Worm (Caenorhabditis elegans): ENCODE data around the gene Y66C5A.1.

The Y66C5A.1 gene

DNA sequence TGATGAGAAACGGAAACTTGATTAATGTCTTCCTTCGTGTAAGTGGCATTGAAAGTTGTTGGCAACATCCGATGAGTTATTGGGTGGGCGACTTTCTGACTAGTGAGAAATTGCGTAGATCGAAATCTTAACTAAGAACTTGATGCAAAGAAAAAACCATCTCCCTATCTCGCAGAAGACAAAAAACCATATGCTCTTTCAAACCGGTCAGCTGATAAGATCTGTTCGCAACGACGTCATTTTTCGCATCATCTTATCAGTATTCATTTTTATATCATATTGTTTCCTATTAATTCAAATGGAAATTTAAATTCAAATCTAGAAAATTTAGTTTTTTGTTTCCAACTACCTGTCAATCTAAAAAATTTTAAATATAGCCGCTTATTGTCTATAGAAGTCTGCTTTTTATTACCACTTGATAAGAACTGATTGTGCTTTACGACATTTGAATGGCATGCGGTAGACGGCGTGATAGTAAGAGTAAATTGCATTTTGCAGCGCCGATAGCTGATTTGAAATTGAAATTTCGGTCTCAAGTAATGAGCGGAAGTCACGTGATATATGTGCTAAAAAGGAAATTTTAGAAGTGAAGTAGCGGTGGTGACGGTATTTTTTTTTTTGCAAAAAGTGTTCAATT lies 45.2 kb upstream of the Y66C5A.1 start (continued):
- TF ChIP-seq mdl-1 (tag; optimal IDR thresholded peaks at IDR 0.05): no peak

DNA sequence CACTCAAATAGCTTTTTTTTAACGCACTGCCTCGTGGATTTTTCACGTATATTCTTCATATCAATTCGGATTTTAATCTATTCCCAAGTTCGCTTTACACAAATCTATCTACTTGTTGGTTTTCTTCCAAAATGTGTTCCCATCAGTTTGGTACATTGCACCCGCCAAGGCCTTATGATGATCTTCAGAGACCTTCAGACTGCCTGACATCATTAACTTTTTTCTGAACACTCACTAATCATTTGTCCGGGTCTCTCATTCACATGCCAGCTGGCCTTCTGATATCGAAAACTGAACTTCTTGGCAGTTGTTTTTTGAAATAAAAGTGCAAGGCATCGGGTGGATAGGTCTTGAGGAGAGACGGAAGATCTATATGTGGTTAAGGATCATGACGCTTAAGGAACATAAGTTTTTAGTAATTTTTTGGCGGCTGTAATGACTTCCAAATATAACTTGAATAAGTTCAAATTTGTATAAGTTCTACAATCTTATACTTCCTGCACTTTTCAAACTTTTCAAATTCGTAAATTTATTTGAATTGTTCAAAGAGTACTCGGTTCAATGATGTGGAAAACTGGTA lies 44.6 kb upstream of the Y66C5A.1 start:
- no peak for TF ChIP-seq Y55F3AM.14 (GFP tag; optimal IDR thresholded peaks at IDR 0.05)
- no peak for TF ChIP-seq nhr-237 (tag; optimal IDR thresholded peaks at IDR 0.05)
- no peak for TF ChIP-seq unc-62 (GFP tag; optimal IDR thresholded peaks at IDR 0.05)
- peak; percentile 57 for TF ChIP-seq sma-9 (GFP tag; optimal IDR thresholded peaks at IDR 0.05)
- TF ChIP-seq sma-9 (tag; optimal IDR thresholded peaks at IDR 0.05): no peak

DNA sequence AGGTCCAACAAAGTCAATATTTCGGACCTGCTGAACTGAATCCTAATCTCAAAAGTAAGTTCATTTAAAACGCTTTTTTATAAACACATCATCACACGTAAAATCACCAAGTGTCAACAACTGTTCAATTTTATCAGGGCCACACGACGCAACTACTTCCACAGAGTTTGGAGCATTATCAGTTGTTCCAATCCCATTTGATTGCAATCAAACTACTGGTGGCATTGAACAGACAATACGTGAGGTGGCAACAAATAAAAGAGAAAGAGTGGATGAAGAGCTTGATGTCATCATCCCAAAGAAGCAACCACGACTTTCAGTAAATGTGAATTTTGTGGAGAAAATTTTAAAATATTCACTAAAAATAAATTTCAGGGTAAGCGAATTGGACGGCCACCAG lies 41.2 kb upstream of the Y66C5A.1 start:
- TF ChIP-seq elt-3 (tag; optimal IDR thresholded peaks at IDR 0.05) (no peak), nhr-129 (tag; optimal IDR thresholded peaks at IDR 0.05) (peak; percentile 20), nhr-11 (tag; optimal IDR thresholded peaks at IDR 0.05) (no peak), snpc-4 (tag; optimal IDR thresholded peaks at IDR 0.05) (no peak), ztf-4 (tag; optimal IDR thresholded peaks at IDR 0.05) (no peak), unc-55 (GFP tag; optimal IDR thresholded peaks at IDR 0.05) (no peak), mdl-1 (tag; optimal IDR thresholded peaks at IDR 0.05) (no peak), mbf-1 (tag; optimal IDR thresholded peaks at IDR 0.05) (no peak), lin-13 (GFP tag; optimal IDR thresholded peaks at IDR 0.05) (no peak), lsy-2 (tag; optimal IDR thresholded peaks at IDR 0.05) (peak in 1 of 2 experiments; percentile 35), Y55F3AM.14 (GFP tag; optimal IDR thresholded peaks at IDR 0.05) (no peak), peb-1 (tag; optimal IDR thresholded peaks at IDR 0.05) (no peak), ztf-1 (GFP tag; conservative IDR thresholded peaks at IDR 0.05) (no peak), crh-2 (tag; optimal IDR thresholded peaks at IDR 0.05) (no peak), ZK546.5 (tag; optimal IDR thresholded peaks at IDR 0.05) (no peak), sma-9 (GFP tag; optimal IDR thresholded peaks at IDR 0.05) (peak; percentile 49), sma-9 (tag; optimal IDR thresholded peaks at IDR 0.05) (no peak)

DNA sequence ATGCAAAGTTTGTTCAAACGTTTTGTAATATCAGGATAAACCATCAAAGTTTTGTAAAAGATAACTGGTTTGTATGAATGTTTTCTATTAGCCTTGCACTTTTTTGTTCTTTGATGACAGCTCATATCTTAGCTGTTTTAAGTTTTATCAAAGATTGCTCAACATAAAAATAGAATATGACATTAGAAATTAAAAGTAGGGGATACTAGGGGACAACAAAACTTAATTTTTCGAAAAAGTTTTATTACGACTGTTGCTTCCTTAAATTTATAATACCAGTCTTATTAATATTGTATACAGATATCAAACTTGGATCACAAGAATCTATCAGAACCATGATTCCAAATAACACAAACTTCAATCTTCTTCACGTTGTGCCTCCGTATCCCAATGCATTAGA lies 40.5 kb upstream of the Y66C5A.1 start, which contains the start of gene ztf-14:
TSS of gene ztf-14 (plus strand) at position 301 of the 400 bp plus-strand sequence.
- TF ChIP-seq lin-11 (tag; optimal IDR thresholded peaks at IDR 0.05) (no peak), nhr-129 (tag; optimal IDR thresholded peaks at IDR 0.05) (no peak), gmeb-1 (tag; optimal IDR thresholded peaks at IDR 0.05) (no peak), skn-1 (tag; optimal IDR thresholded peaks at IDR 0.05) (no peak), ama-1 (optimal IDR thresholded peaks at IDR 0.05) (no peak), zag-1 (tag; optimal IDR thresholded peaks at IDR 0.05) (no peak), aly-2 (tag; optimal IDR thresholded peaks at IDR 0.05) (no peak)

DNA sequence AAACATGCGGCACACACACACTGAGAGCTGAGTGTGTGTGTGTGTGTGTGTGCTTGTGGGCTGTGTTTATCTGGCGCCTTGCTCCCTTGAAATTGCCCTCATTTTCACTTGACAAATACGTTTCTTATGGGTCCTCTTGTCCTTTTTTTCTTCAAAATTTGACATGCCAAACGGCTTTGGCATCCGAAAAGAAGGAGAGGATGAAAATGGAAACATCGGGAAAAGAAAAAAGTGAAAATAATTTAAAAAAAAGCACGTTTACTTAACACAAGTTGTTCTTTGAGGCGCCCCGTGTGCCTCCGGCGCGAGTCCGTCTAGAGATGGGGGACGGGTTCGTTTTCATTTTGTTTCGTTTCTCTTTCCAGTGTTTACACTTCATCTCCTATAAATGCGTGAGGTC lies 39.8 kb upstream of the Y66C5A.1 start:
- TF ChIP-seq nhr-129 (tag; optimal IDR thresholded peaks at IDR 0.05) (peak; percentile 15), C34F6.9 (tag; optimal IDR thresholded peaks at IDR 0.05) (peak; percentile 7), alr-1 (tag; optimal IDR thresholded peaks at IDR 0.05) (no peak)

DNA sequence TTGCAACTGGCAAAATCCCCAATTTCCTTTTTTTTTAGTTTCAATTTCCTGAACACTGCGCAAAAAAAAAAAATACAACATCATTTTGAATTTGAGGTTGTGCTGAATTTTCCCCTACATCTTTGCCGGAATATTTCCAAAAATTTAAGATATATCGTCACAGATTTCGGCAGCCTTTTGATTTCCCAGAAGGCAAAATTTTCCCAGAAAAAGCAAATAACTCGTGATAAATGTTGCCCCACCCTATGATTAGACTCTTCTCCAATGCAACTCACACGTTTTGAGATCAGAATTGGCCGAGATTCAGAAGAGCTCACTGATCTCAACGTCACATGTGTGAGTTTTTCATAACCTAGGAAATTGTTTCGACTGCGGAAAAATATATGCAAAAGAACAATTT lies 37.1 kb upstream of the Y66C5A.1 start:
- no peak for TF ChIP-seq nhr-129 (tag; optimal IDR thresholded peaks at IDR 0.05)
- TF ChIP-seq ztf-4 (tag; optimal IDR thresholded peaks at IDR 0.05): no peak
- TF ChIP-seq nhr-23 (tag; optimal IDR thresholded peaks at IDR 0.05): no peak
- TF ChIP-seq unc-39 (tag; optimal IDR thresholded peaks at IDR 0.05): no peak
- TF ChIP-seq lin-39 (tag; optimal IDR thresholded peaks at IDR 0.05): no peak
- no peak for TF ChIP-seq nhr-77 (tag; optimal IDR thresholded peaks at IDR 0.05)
- no peak for TF ChIP-seq ZK546.5 (tag; optimal IDR thresholded peaks at IDR 0.05)
- no peak for TF ChIP-seq peb-1 (tag; optimal IDR thresholded peaks at IDR 0.05)
- no peak for TF ChIP-seq unc-55 (GFP tag; optimal IDR thresholded peaks at IDR 0.05)
- no peak for TF ChIP-seq nhr-12 (tag; optimal IDR thresholded peaks at IDR 0.05)
- TF ChIP-seq egl-27 (tag; optimal IDR thresholded peaks at IDR 0.05): no peak
- TF ChIP-seq elt-1 (tag; optimal IDR thresholded peaks at IDR 0.05): no peak
